Worm (Caenorhabditis elegans): Measurements from ENCODE around the gene set-9.

set-9 gene

DNA sequence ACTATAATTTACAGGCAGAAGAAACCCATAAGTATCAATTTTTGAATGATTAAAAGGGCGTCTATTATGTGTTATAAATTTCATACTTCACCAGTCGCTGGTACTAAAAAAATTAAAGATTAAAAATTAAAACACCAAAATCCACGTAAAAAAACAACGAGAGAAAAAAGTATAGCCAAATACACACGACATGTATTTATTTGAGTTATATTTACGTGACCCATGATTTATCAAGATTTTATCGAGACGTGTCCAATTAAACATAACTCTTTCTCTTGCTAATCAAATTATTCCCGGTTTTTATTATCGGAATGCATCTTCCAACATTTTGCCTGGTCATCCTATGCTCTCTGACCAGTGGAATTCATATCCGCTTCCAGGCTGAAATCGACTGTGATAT lies 40.4 kb upstream of the set-9 start, which contains the start of gene F36A4.4:
F36A4.4 (plus strand) TSS at position 301 of the 400 bp plus-strand sequence.
- TF ChIP-seq fkh-2 (tag; optimal IDR thresholded peaks at IDR 0.05) (no peak), R02D3.7 (tag; optimal IDR thresholded peaks at IDR 0.05) (no peak), egl-5 (tag; optimal IDR thresholded peaks at IDR 0.05) (no peak), nhr-77 (tag; optimal IDR thresholded peaks at IDR 0.05) (no peak), pqm-1 (tag; optimal IDR thresholded peaks at IDR 0.05) (no peak), ZK546.5 (tag; optimal IDR thresholded peaks at IDR 0.05) (no peak), elt-2 (tag; optimal IDR thresholded peaks at IDR 0.05) (no peak), unc-39 (tag; optimal IDR thresholded peaks at IDR 0.05) (no peak), ceh-16 (tag; optimal IDR thresholded peaks at IDR 0.05) (no peak), aly-2 (tag; optimal IDR thresholded peaks at IDR 0.05) (no peak), skn-1 (tag; optimal IDR thresholded peaks at IDR 0.05) (no peak), fos-1 (tag; optimal IDR thresholded peaks at IDR 0.05) (no peak)

DNA sequence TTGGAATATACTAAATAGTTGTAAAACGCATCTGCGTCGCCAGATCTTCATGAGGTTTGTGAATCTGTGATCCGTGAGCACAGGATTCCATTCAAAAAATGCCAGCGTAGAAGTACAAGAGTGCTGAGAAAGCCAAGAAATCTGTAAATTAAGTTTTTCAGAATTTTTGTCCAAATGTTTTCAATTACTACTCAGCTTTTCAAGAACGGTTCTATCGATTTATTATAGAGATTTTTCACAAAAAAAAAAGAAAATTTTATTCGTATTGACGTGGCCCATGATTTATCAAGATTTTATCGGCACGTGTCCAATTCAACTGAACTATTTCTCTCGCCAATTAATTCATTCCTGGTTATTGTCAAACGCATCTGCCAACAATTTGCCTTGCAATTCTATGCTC lies 38.4 kb upstream of the set-9 start, which contains the start of gene F36A4.3:
F36A4.3 (plus strand) TSS at position 301 of the 400 bp plus-strand sequence.
- TF ChIP-seq nhr-25 (tag; optimal IDR thresholded peaks at IDR 0.05) (no peak), nhr-77 (tag; optimal IDR thresholded peaks at IDR 0.05) (no peak), nhr-12 (tag; optimal IDR thresholded peaks at IDR 0.05) (no peak), lin-15B (tag; optimal IDR thresholded peaks at IDR 0.05) (no peak), snpc-4 (tag; optimal IDR thresholded peaks at IDR 0.05) (no peak), egl-27 (tag; optimal IDR thresholded peaks at IDR 0.05) (no peak), nhr-67 (tag; optimal IDR thresholded peaks at IDR 0.05) (no peak), lin-39 (tag; optimal IDR thresholded peaks at IDR 0.05) (no peak), elt-2 (tag; optimal IDR thresholded peaks at IDR 0.05) (no peak), nfya-1 (tag; optimal IDR thresholded peaks at IDR 0.05; ENCODE audit: insufficient read depth) (no peak), nhr-23 (tag; optimal IDR thresholded peaks at IDR 0.05) (no peak), nhr-43 (tag; optimal IDR thresholded peaks at IDR 0.05; ENCODE audit: poor library complexity, severe bottlenecking) (no peak), ceh-28 (tag; optimal IDR thresholded peaks at IDR 0.05) (no peak)

DNA sequence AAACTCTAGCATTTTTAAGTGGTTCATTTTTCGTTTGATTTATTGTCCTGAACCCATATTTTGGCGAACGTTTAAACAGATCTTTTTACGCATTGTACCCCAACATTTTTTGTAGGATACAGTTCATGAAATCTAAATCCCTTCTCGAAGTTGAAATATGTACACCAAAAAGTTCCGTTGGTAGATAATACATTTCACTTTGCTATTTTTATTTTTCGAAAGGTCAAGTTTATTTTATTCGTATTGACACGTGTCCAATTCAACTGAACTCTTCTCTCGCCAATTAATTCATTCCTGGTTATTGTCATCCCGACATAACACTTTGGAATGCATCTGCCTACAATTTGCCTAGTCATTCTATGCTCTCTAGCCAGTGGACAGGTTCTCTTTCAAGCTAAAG lies 36.8 kb upstream of the set-9 start, which contains the start of gene F36A4.2:
F36A4.2 (plus strand) TSS at position 301 of the 400 bp plus-strand sequence.
- TF ChIP-seq elt-2 (tag; optimal IDR thresholded peaks at IDR 0.05) (no peak), nhr-23 (tag; optimal IDR thresholded peaks at IDR 0.05) (no peak), skn-1 (tag; optimal IDR thresholded peaks at IDR 0.05) (no peak), elt-3 (tag; optimal IDR thresholded peaks at IDR 0.05) (no peak), nhr-237 (tag; optimal IDR thresholded peaks at IDR 0.05) (no peak), zag-1 (tag; optimal IDR thresholded peaks at IDR 0.05) (no peak), snpc-4 (tag; optimal IDR thresholded peaks at IDR 0.05) (no peak), nfya-1 (tag; optimal IDR thresholded peaks at IDR 0.05; ENCODE audit: insufficient read depth) (no peak), egl-5 (tag; optimal IDR thresholded peaks at IDR 0.05) (no peak), daf-12 (tag; optimal IDR thresholded peaks at IDR 0.05) (no peak), lin-39 (tag; optimal IDR thresholded peaks at IDR 0.05) (no peak), nhr-12 (tag; optimal IDR thresholded peaks at IDR 0.05) (no peak), sea-2 (GFP tag; optimal IDR thresholded peaks at IDR 0.05) (no peak), pqm-1 (tag; optimal IDR thresholded peaks at IDR 0.05) (no peak), ceh-9 (tag; optimal IDR thresholded peaks at IDR 0.05) (no peak), ZK546.5 (tag; optimal IDR thresholded peaks at IDR 0.05) (no peak), lin-15B (tag; optimal IDR thresholded peaks at IDR 0.05) (no peak), ztf-11 (tag; optimal IDR thresholded peaks at IDR 0.05) (no peak), fkh-2 (tag; optimal IDR thresholded peaks at IDR 0.05) (no peak)

DNA sequence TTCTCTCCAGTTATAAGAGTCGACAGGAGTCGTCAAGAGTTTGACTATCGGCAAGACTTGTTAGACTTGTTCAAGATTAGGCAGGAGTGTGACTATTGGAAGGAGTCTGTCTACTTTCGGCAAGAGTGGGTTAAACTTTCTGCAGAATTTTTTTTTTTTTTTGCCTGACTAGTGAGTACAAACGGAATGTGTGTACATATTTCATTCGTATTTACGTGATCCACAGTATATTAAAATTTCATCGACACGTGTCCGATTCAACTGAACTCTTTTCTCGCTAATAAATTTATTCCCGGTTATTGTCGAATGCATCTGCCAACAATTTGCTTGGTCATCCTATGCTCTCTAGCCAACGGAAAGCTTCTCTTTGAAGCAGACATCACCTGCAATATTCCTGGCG lies 35.5 kb upstream of the set-9 start, which contains the start of gene F36A4.1:
F36A4.1 (plus strand) TSS at position 301 of the 400 bp plus-strand sequence.
- no peak for TF ChIP-seq lsy-12 (tag; optimal IDR thresholded peaks at IDR 0.05)
- no peak for TF ChIP-seq nhr-237 (tag; optimal IDR thresholded peaks at IDR 0.05)
- no peak for TF ChIP-seq egl-27 (tag; optimal IDR thresholded peaks at IDR 0.05)
- TF ChIP-seq aly-2 (tag; optimal IDR thresholded peaks at IDR 0.05), result no peak

DNA sequence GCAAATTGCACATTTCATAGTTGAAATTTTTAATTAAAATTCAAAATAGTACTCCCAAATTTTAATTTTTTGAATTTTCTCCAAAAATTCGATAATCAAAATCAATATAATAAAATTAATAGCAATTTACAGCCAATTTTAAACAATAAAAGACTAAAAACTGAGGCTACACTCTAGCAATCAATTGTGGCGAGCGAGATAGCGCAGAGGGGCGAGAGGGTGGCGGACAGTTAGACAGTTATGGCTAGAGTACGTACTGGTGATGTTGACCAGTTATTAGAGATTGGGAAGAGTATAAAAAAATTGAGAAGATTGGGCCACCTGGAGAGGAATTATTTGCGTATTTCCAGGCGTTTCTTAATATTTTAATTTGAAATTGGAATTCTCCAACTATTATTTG lies 30.0 kb upstream of the set-9 start, which contains the start of gene nhr-78:
nhr-78 (minus strand) TSS at position 182 of the 400 bp plus-strand sequence.
- TF ChIP-seq eor-1 (tag; optimal IDR thresholded peaks at IDR 0.05), result no peak
- no peak for TF ChIP-seq ztf-11 (tag; optimal IDR thresholded peaks at IDR 0.05)
- TF ChIP-seq ceh-28 (tag; optimal IDR thresholded peaks at IDR 0.05), result peak; percentile 52
- no peak for TF ChIP-seq ceh-82 (tag; optimal IDR thresholded peaks at IDR 0.05)
- TF ChIP-seq mdl-1 (tag; optimal IDR thresholded peaks at IDR 0.05), result no peak
- no peak for TF ChIP-seq egl-5 (tag; optimal IDR thresholded peaks at IDR 0.05)
- TF ChIP-seq nhr-11 (tag; optimal IDR thresholded peaks at IDR 0.05), result no peak
- TF ChIP-seq lin-39 (tag; optimal IDR thresholded peaks at IDR 0.05), result no peak
- TF ChIP-seq nhr-76 (tag; optimal IDR thresholded peaks at IDR 0.05), result no peak
- no peak for TF ChIP-seq elt-1 (tag; optimal IDR thresholded peaks at IDR 0.05)
- TF ChIP-seq nhr-77 (tag; optimal IDR thresholded peaks at IDR 0.05), result no peak
- TF ChIP-seq elt-2 (tag; optimal IDR thresholded peaks at IDR 0.05), result peak; percentile 27
- TF ChIP-seq sea-2 (GFP tag; optimal IDR thresholded peaks at IDR 0.05), result no peak
- TF ChIP-seq ZK546.5 (tag; optimal IDR thresholded peaks at IDR 0.05), result no peak
- TF ChIP-seq unc-62 (GFP tag; optimal IDR thresholded peaks at IDR 0.05), result no peak
- no peak for TF ChIP-seq nfya-1 (tag; optimal IDR thresholded peaks at IDR 0.05; ENCODE audit: insufficient read depth)
- no peak for TF ChIP-seq nhr-43 (tag; optimal IDR thresholded peaks at IDR 0.05; ENCODE audit: poor library complexity, severe bottlenecking)
- no peak for TF ChIP-seq nhr-28 (tag; optimal IDR thresholded peaks at IDR 0.05)
- no peak for TF ChIP-seq nhr-237 (tag; optimal IDR thresholded peaks at IDR 0.05)
- TF ChIP-seq ceh-9 (tag; optimal IDR thresholded peaks at IDR 0.05), result no peak
- TF ChIP-seq pqm-1 (tag; optimal IDR thresholded peaks at IDR 0.05), result peak; percentile 23
- no peak for TF ChIP-seq R02D3.7 (tag; optimal IDR thresholded peaks at IDR 0.05)

Measured in whole organism, L3 larva.